Fruit fly (Drosophila melanogaster) whole organism, larva: Measurements from ENCODE around the gene qless.

Experiments
- noc ChIP-seq: fragments of 200-800 bp; sonication (Bioruptor generic); optimal IDR thresholded peaks from 3 replicates; lab custom pipeline; 2019; ENCODE audit warnings: missing biosample characterization, mild to moderate bottlenecking, missing genetic modification characterization, moderate library complexity

The qless gene

DNA sequence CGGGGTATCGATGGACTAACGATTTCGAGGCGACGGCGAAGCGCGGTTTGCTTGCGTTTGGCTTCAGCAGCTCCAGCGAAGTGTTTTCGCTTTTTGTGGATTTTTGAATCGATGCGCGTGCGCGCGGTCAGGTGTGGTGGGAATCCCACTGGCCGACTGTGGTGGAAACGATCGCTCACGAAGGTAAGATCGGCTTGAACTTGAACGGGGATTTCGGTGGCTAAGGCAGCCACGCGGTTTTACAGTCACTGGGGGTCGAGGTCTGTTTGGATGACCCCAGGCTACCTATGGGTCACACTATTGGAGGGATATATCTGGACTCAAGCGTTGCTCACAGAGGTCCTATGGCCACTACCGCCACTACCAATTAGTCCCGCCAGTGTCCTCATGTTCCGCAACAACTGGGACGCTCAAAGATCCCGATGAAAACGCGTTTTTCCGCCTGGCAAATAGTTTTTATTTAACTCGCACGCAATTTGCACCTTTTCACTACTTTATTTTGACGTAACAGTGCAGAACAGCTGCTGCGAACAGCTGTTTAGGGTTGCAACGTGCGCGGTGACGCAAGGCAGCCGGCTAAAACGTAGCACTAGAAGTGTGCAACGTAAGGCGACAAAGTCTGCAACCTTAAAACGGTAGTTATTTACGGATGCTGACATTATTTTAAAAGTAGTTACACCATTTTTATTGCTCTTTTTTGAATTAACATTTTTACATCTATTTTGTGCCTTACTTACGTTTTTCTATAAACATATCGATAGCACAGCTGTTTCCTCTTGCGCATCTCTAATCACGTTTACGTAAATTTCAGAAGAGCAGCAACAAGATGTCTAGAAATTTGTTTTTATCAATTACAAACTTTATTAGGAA, at the start of gene qless, which contains the start of gene mRpL32:
Gene qless (minus strand): TSS at position 516 of the 870 bp plus-strand sequence.
Gene mRpL32 (plus strand): TSS at position 780 of the 870 bp plus-strand sequence.
- TF ChIP-seq noc (tag; lab: Kevin White, UChicago): no peak

DNA sequence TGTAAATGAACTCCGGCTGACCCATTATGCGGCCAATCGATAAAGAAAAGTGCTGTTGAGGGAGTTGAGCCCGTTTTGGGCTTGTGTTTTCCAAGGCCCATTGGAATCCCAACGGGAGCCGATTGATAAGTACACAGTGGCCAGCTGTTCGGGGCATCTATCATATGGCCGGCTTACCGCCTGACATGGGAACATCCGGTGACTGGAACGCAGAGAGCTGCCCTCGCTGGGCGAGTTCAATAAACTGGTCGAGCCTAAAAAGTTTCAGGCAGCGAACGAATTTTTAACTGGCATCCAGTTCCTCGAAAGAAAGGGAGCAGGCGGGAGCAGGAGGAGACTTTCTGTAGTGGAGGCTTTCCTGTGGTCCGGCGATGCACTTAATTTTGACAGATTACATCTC, 49.1 kb upstream of the qless start:
- no peak for TF ChIP-seq noc (tag; lab: Kevin White, UChicago)

DNA sequence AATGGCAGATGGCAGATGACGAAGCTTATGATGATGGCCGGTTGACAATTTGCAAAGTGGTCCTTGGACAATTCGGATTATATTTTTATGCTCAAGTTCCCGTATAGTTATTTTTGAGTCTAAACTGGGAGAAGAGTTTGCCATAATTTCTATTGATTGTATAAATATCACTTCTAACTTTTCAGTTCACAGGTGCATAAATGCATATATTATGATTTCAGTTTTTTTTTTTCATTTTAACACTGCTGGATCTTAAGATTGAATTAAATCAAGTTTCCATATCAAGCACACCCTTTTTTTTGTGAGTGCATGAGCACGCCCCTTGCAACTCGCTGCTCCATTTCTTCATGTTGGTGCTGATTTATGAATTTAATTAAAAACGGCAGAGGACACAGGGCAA, 44.6 kb upstream of the qless start:
- TF ChIP-seq noc (tag; lab: Kevin White, UChicago): no peak

DNA sequence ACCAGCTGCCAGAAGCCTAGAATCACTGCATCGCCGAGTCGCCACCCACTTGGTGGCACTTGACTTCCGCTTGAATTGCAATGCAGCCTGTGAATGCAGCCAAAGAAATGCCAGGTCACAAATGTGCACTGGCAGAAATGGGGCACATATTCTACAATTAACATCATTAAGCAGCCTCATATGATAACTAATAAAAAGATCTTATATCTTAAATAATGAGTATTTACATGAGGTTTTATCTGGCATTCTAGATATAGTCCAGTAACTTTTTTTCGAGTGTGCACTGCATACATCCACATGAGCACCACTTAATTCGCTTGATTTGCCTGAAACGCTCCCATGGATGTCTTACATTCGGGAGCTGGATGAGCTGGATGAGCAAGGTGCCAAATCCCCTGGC, 43.3 kb upstream of the qless start:
- no peak for TF ChIP-seq noc (tag; lab: Kevin White, UChicago)

DNA sequence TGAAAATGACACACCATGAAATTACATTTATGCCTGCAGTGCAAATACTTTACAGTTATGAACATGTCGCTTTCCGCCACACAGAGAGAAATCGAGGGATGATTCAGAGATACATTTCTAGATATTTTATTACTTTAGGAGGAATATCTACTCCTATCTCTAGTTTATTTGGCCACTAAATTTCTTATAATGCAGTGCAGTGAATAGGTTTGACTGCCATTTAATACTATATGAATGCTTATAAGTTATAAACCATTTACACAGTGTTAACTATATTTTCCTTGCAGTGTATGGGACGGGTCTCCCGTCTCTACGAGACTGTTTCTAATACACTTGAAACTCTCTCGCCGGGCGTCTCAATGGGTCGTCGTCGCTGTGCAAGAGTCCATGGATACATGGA, 37.8 kb upstream of the qless start:
- no peak for TF ChIP-seq noc (tag; lab: Kevin White, UChicago)

DNA sequence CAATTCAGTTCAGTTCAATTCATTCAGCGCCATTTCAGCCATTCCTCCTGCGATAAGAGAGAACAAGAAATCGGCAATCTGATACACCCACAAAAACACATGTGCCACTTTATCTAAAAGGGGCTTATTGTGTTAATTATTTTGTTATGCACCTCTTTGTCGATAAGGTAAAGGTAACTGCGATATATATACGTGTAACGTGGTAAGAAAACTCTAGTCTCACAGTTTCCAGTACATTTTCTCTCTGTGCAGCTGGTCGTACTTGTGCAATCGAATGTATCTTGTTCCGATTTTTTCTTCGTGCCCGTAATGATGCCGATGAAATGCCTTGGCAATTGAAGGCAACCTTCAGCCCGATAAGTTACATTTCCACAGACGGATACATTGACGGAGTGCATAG, 35.1 kb upstream of the qless start:
- no peak for TF ChIP-seq noc (tag; lab: Kevin White, UChicago)

DNA sequence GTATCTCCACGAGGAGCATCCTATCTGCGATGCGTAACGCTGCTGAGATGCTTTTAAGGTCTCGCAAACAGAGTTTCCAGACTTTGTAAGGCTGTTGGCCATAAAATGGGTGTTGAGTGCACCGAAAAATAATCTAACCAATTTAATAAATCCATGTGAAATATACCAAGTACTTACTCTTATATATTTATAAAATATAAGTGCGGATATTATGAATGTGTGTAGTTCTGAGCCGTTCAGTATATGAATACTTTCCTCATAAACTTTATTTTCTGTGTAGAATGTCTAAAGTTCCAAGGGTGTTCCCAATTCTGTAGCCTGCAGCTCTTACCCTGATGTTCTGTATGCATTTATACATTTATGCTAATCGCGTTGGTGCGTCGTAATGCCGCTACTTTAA, 33.4 kb upstream of the qless start:
- TF ChIP-seq noc (tag; lab: Kevin White, UChicago): no peak

DNA sequence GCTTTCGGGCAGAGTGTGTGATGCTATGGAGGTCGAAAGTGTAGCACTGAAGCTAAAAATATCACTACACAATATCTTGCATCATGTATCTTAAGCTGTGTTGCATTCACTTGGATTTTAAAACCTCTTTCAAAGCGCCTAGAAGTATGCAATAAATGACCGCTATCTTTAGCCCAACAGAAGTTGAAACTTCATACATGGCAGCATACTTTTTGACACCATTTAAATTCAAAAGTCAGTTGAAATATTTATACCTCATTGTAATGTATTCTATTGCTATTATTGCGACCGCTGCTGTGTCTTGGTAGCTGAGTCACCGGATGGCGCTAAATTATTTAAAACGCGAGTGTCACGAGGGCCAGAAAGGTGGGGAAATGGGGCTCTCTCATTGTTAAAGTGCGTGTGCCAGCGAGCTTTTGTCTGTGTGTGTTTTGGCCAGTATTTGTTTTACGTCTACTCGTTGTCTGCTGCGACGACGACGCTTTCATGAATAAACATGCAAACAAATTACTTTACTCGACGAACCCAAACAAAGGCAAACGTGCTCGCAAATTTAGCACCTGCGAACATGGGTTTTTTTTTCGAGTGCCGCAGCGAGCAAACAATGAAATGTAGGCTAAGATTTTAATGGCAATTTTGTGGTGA, 18.5 kb upstream of the qless start:
- no peak for TF ChIP-seq noc (tag; lab: Kevin White, UChicago)

DNA sequence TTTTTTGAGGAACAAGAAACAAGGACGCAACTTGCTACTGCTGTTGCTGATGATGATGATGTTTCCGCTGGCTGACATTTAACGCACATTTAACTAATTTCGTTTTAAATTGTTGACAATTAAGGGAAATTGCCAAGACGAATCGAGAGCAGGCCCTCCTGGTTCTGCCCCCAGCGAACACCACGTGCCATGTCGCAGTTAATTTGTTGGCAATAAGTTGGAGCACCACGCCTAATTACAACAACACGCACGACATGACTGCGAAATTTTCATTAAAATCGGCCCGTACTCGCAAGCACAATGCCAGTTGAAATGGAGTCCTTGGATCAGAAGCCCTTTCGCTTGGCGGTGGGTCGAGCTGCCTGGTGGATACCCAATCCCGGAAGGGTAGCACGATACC, 13.0 kb upstream of the qless start, which contains the start of gene ppk24:
Gene ppk24 (plus strand): TSS at position 301 of the 400 bp plus-strand sequence.
- no peak for TF ChIP-seq noc (tag; lab: Kevin White, UChicago)

DNA sequence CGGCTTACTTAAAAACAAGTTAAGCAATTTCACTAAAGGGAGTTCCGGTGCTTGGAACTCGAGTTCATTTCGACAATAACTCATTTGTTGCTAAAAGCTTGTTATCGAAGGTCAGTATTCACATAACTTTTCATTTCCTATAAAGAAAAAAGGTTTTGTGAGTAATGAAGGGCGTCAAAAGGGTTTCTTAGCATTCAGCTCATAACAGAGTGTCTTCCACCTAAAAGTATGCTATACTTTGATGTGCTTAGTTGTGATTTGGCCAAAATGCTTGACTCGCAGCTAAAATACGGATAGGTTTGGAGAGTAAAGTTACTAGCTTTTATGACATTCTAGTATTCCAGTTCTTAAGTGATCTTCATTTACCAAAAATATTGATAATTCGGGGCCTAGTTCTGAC, 11.5 kb upstream of the qless start:
- TF ChIP-seq noc (tag; lab: Kevin White, UChicago): no peak

DNA sequence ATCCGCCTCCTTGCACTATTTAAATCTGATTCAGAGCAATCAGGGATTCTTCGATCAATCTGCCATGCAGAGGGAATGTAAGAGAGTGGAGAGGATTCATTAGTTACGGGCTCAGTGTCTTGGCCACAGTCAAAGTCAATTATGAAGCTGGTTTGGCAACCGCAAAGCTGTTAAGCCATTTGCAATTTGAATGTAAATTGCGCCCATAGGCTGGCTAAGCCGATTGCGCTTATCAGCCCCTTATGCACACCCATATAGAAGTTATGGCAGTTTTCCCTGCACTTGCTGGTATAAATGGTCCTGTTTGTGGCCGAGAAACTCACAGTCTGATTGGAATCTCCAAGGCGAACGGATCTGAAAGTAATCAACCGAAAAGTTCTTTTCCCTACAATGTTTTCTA, 9.9 kb upstream of the qless start, which contains the start of gene CAH5:
Gene CAH5 (plus strand): TSS at position 301 of the 400 bp plus-strand sequence.
- TF ChIP-seq noc (tag; lab: Kevin White, UChicago): no peak

DNA sequence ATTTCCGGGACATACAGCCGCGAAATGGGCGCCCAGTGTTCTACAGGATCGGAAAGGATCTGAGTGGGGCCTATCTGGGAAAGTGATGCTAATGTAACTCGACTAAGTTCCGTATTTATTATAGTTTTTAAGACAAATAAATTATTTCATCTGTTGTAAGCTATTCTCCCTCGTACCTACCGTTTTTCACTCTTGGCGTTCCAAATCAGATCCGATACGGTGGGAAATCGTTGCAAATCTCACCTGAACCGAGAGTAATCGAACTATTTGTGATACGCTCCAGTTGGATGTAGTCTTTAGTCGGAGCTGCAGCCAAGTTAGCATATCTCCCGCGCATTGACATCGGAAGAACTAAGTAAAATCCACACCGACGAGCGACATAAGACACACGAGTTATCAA, 7.5 kb upstream of the qless start, which contains the start of gene CAH16:
Gene CAH16 (plus strand): TSS at position 301 of the 400 bp plus-strand sequence.
- no peak for TF ChIP-seq noc (tag; lab: Kevin White, UChicago)

DNA sequence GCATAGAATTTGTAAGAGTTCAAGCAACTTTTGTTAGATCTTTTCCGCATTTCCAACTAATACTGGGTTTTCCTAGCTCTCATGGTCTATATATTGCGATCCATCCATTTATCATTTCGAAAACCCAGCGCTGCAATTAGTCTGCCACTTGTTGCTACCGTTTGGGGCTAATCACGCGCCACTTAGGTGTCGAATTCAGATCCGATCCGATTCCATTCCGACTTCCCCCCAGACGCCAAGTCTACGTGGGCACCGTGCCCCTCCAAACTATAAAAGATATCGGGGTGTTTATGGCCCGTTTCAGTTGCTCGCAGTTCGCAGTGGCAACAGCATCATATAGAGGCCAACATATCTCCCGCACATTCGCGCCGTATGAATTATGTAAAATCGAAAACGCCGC, 4.9 kb upstream of the qless start, which contains the start of gene CAH6:
Gene CAH6 (plus strand): TSS at position 301 of the 400 bp plus-strand sequence.
- no peak for TF ChIP-seq noc (tag; lab: Kevin White, UChicago)

DNA sequence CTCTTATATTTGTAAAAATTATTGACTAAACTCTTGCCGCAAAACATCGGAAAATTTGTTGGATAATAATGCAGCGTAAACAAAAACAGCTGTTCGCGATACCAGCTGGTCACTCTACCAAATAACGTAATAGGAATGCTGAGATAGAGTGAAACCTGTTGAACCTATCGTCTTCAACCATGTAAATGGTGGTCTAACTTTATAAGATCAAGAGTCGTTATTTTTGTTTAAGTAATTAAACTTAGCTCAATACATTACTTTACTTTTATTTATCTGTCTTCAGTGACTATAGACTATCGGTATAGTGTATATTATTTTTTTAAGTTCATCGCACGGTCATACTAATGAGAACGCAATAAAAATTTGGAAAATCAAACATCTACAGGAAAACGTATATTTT, 2.4 kb upstream of the qless start, which contains the start of the genes CG1750 and spn-F:
Gene CG1750 (minus strand): TSS at position 93 of the 400 bp plus-strand sequence.
Gene spn-F (plus strand): TSS at position 320 of the 400 bp plus-strand sequence.
- TF ChIP-seq noc (tag; lab: Kevin White, UChicago): no peak

DNA sequence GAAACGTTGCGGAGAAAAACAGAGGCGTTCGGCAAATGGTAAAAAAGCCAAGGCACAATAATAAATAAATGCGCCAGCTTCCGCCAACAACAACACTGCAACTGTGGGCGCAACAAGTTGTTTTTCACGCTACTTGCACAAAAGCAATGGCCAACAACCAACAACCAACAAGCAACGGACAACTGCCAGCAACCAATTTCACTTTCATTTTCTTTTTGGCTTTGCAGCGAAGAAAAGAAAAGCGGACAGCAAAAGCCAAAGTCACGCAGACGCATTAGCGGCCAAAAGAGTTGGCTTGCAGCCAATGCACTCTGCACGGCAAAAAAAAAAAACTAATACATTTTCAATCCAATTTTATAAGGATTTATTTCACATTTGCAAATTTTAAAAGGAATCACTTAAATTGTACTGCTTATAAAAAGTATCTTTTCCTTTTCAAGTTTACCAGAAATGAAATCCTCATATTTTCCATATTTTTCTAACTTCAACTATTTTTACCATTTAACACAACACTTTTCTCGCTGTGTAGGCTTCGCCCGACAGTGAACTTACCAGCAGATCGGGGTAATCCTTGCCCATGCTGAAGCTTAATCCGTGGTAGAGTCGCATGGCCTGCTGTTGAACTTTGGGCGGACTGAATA, 1.2 kb downstream of the qless start:
- no peak for TF ChIP-seq noc (tag; lab: Kevin White, UChicago)
